Fruit fly (Drosophila melanogaster): ENCODE measurements around the gene CG17570.

CG17570 gene

dm6 chr2L:20310751-20311387 is 46.6 kb upstream of the CG17570 start, which contains the start of gene spir (continued):
- peak; percentile 19 for TF ChIP-seq her (GFP tag; optimal IDR thresholded peaks at IDR 0.05)
- no peak for TF ChIP-seq chn (GFP tag; optimal IDR thresholded peaks at IDR 0.05)
- TF ChIP-seq toy (GFP tag; IDR thresholded peaks at IDR 0.05), result no peak
- TF ChIP-seq HLHmδ (GFP tag; optimal IDR thresholded peaks at IDR 0.05), result peak; percentile 87
- no peak; the same call in 1 of the 2 replicates for TF ChIP-seq CG10366 (GFP tag; IDR thresholded peaks at IDR 0.05)

- no peak for TF ChIP-seq tio (GFP tag; optimal IDR thresholded peaks at IDR 0.05)
- TF ChIP-seq Blimp-1 (GFP tag; optimal IDR thresholded peaks at IDR 0.05), result peak; percentile 59
These were observed 32.7 kb upstream of the CG17570 start for dm6 chr2L:20296946-20297345.

- TF ChIP-seq CG12219 (GFP tag; optimal IDR thresholded peaks at IDR 0.05), result no peak
- peak; percentile 36 for TF ChIP-seq Drgx (GFP tag; IDR thresholded peaks at IDR 0.05)
These were observed 31.6 kb upstream of the CG17570 start for dm6 chr2L:20295860-20296259.

- TF ChIP-seq CG10431 (GFP tag; optimal IDR thresholded peaks at IDR 0.05), result no peak
- no peak for TF ChIP-seq Usf (GFP tag; optimal IDR thresholded peaks at IDR 0.05)
- no peak for TF ChIP-seq Side (GFP tag; optimal IDR thresholded peaks at IDR 0.05)
- TF ChIP-seq Gsc (GFP tag; IDR thresholded peaks at IDR 0.05), result no peak
- no peak for TF ChIP-seq CG10321 (GFP tag; IDR thresholded peaks at IDR 0.05)
- no peak for TF ChIP-seq dm (GFP tag; optimal IDR thresholded peaks at IDR 0.05)
- TF ChIP-seq mam (GFP tag; optimal IDR thresholded peaks at IDR 0.05), result no peak
These were observed 30.2 kb upstream of the CG17570 start, which contains the start of gene CG12617 for dm6 chr2L:20294393-20294792. Gene CG12617 (plus strand): TSS chr2L:20294693.

- TF ChIP-seq D (optimal IDR thresholded peaks at IDR 0.05) (no peak), D (GFP tag; optimal IDR thresholded peaks at IDR 0.05) (no peak), CG2199 (GFP tag; IDR thresholded peaks at IDR 0.05) (peak; percentile 96), nerfin-2 (GFP tag; IDR thresholded peaks at IDR 0.05; ENCODE audit: partially characterized antibody) (no peak), Camta (GFP tag; optimal IDR thresholded peaks at IDR 0.05) (no peak), CG13287 (GFP tag; IDR thresholded peaks at IDR 0.05; ENCODE audit: partially characterized antibody) (peak; percentile 10; the same call in 1 of the 2 replicates), E2f2 (GFP tag; IDR thresholded peaks at IDR 0.05) (peak; percentile 82), Sry-δ (GFP tag; optimal IDR thresholded peaks at IDR 0.05) (peak; percentile 9), CG11504 (tag; optimal IDR thresholded peaks at IDR 0.05) (peak; percentile 72), HmgD (GFP tag; optimal IDR thresholded peaks at IDR 0.05) (peak; percentile 40), CG3847 (GFP tag; IDR thresholded peaks at IDR 0.05) (peak; percentile 32; the same call in 1 of the 2 replicates), ken (GFP tag; IDR thresholded peaks at IDR 0.05) (no peak), Dad (GFP tag; optimal IDR thresholded peaks at IDR 0.05) (no peak), stwl (tag; optimal IDR thresholded peaks at IDR 0.05) (peak; percentile 75), p53 (GFP tag; optimal IDR thresholded peaks at IDR 0.05) (no peak), bigmax (GFP tag; optimal IDR thresholded peaks at IDR 0.05) (no peak), Dbx (GFP tag; IDR thresholded peaks at IDR 0.05) (peak; percentile 15; the same call in 1 of the 3 replicates), slbo (GFP tag; IDR thresholded peaks at IDR 0.05) (peak; percentile 59), vvl (GFP tag; IDR thresholded peaks at IDR 0.05) (peak; percentile 38), CG7839 (tag; optimal IDR thresholded peaks at IDR 0.05) (peak; percentile 21), CG3281 (GFP tag; optimal IDR thresholded peaks at IDR 0.05) (no peak), Rfx (GFP tag; IDR thresholded peaks at IDR 0.05) (peak; percentile 27; the same call in 1 of the 2 replicates), pzg (GFP tag; optimal IDR thresholded peaks at IDR 0.05) (peak; percentile 31), Blimp-1 (GFP tag; optimal IDR thresholded peaks at IDR 0.05) (no peak), Myb (GFP tag; optimal IDR thresholded peaks at IDR 0.05) (peak; percentile 88), croc (GFP tag; conservative IDR thresholded peaks at IDR 0.05) (no peak), CG8290 (GFP tag; optimal IDR thresholded peaks at IDR 0.05) (no peak), CG8290 (tag; optimal IDR thresholded peaks at IDR 0.05) (peak in 1 of 2 experiments; percentile 61), Ets97D (GFP tag; optimal IDR thresholded peaks at IDR 0.05) (peak; percentile 29), luna (GFP tag; optimal IDR thresholded peaks at IDR 0.05) (no peak)
These were observed 29.7 kb upstream of the CG17570 start for dm6 chr2L:20293940-20294339.
